Fruit fly (Drosophila melanogaster) whole organism, prepupa: ENCODE data around the gene GramD1B.

Experiments used
- CG4318 ChIP-seq: fragments of 200-800 bp; sonication (Bioruptor generic); optimal IDR thresholded peaks from 3 replicates; lab custom pipeline; 2017; ENCODE audit warnings: missing biosample characterization, mild to moderate bottlenecking, missing genetic modification characterization
- Met ChIP-seq: fragments of 200-800 bp; sonication (Bioruptor generic); optimal IDR thresholded peaks from 3 replicates; lab custom pipeline; 2016; ENCODE audit warnings: missing biosample characterization, missing genetic modification characterization
- OdsH ChIP-seq: fragments of 200-800 bp; sonication (Bioruptor generic); optimal IDR thresholded peaks from 3 replicates; lab custom pipeline; 2016; ENCODE audit warnings: missing biosample characterization, missing genetic modification characterization

DNA sequence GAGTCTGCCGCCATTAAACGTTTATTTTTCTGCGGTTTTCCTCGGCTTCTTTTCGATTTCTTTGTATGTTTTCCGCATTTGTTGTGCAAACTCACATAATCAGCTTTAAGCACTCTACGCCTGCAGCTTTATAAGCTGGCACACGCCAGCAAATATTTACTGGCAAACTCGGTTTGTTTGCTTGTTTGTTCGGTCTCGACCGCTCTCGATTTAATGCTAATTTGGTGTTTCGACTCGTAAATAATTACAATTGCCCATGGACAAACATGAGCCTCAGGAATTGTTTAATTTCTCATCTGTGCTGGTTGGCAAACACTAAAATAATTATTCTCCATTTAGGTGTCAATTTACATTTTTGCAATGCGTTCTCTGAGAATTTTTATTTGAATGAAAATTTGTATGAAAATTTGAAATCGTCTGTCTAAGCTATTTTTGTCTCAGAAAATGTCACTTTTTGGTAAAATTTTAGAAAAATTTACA lies 24.5 kb upstream of the GramD1B start, which contains the start of gene CG34175:
- no peak for TF ChIP-seq CG4318
- TF ChIP-seq OdsH (GFP tag; lab: Kevin White, UChicago): no peak
- no peak for TF ChIP-seq Met (GFP tag; lab: Kevin White, UChicago)
